Worm (Caenorhabditis elegans) whole organism, L2 larva: ENCODE results near the gene C01B10.6.

Experiments used
- C34F6.9 ChIP-seq: fragments of 150-350 bp; optimal IDR thresholded peaks from 2 replicates; lab custom pipeline; 2014; ENCODE audit warnings: missing biosample characterization, missing genetic modification characterization
- F13H6.1 ChIP-seq: sonication (generic microtip); optimal IDR thresholded peaks from 2 replicates; lab custom pipeline; 2016; ENCODE audit warnings: missing genetic modification characterization, missing compliant biosample characterization
- R02D3.7 ChIP-seq: fragments of 150-350 bp; optimal IDR thresholded peaks from 2 replicates; lab custom pipeline; 2014; ENCODE audit warnings: missing biosample characterization, missing genetic modification characterization
- alr-1 ChIP-seq: fragments of 150-350 bp; optimal IDR thresholded peaks from 2 replicates; lab custom pipeline; 2014; ENCODE audit warnings: missing biosample characterization, missing genetic modification characterization
- blmp-1 ChIP-seq: sonication (generic microtip); optimal IDR thresholded peaks from 2 replicates; lab custom pipeline; 2017; ENCODE audit warnings: missing genetic modification characterization, mild to moderate bottlenecking, missing compliant biosample characterization, antibody characterized with exemption, moderate library complexity; ENCODE audit not compliant: insufficient read depth
- ceh-82 ChIP-seq: fragments of 150-350 bp; optimal IDR thresholded peaks from 2 replicates; lab custom pipeline; 2014; ENCODE audit warnings: missing biosample characterization, missing genetic modification characterization
- dmd-4 ChIP-seq: sonication (generic microtip); optimal IDR thresholded peaks from 2 replicates; lab custom pipeline; 2017; ENCODE audit warnings: missing biosample characterization, missing genetic modification characterization
- egl-27 ChIP-seq: sonication (generic microtip); optimal IDR thresholded peaks from 3 replicates; lab custom pipeline; 2017; ENCODE audit warnings: missing biosample characterization, missing genetic modification reagents, missing genetic modification characterization
- fos-1 ChIP-seq: fragments of 150-350 bp; optimal IDR thresholded peaks from 2 replicates; lab custom pipeline; 2014; ENCODE audit warnings: missing biosample characterization, missing genetic modification characterization
- gmeb-1 ChIP-seq: fragments of 150-350 bp; optimal IDR thresholded peaks from 2 replicates; lab custom pipeline; 2014; ENCODE audit warnings: missing biosample characterization, missing genetic modification characterization
- lin-11 ChIP-seq: fragments of 150-350 bp; sonication (generic microtip); optimal IDR thresholded peaks from 2 replicates; lab custom pipeline; 2014; ENCODE audit warnings: missing biosample characterization, missing genetic modification characterization, inconsistent platforms, mixed read lengths
- lin-13 ChIP-seq: fragments of 150-350 bp; optimal IDR thresholded peaks from 2 replicates; lab custom pipeline; 2014; ENCODE audit warnings: missing biosample characterization, missing genetic modification reagents, missing genetic modification characterization
- lin-39 ChIP-seq: fragments of 150-350 bp; optimal IDR thresholded peaks from 2 replicates; lab custom pipeline; 2014; ENCODE audit warnings: missing biosample characterization, missing genetic modification reagents, missing genetic modification characterization
- lsy-2 ChIP-seq, 2 experiments: fragments of 150-350 bp in 1 of 2; sonication (generic microtip) in 1 of 2; optimal IDR thresholded peaks; 2 replicates each; lab custom pipeline; 2014 to 2017; ENCODE audit warnings: missing biosample characterization in 2 of 2, missing genetic modification characterization in 2 of 2
- mab-5 ChIP-seq: fragments of 150-350 bp; optimal IDR thresholded peaks from 2 replicates; lab custom pipeline; 2014; ENCODE audit warnings: missing biosample characterization, missing genetic modification characterization
- mbf-1 ChIP-seq: sonication (generic microtip); optimal IDR thresholded peaks from 2 replicates; lab custom pipeline; 2017; ENCODE audit warnings: missing biosample characterization, missing genetic modification characterization
- mdl-1 ChIP-seq, 2 experiments: fragments of 150-350 bp in 1 of 2; sonication (generic microtip) in 1 of 2; optimal IDR thresholded peaks; 2 replicates each; lab custom pipeline; 2017; ENCODE audit warnings: missing biosample characterization in 2 of 2, missing genetic modification characterization in 2 of 2
- nhr-10 ChIP-seq: sonication (generic microtip); optimal IDR thresholded peaks from 2 replicates; lab custom pipeline; 2017; ENCODE audit warnings: missing biosample characterization, missing genetic modification characterization
- nhr-12 ChIP-seq: fragments of 150-350 bp; optimal IDR thresholded peaks from 2 replicates; lab custom pipeline; 2014; ENCODE audit warnings: missing biosample characterization, missing genetic modification characterization
- nhr-129 ChIP-seq: fragments of 150-350 bp; optimal IDR thresholded peaks from 2 replicates; lab custom pipeline; 2014; ENCODE audit warnings: missing biosample characterization, missing genetic modification characterization
- nhr-237 ChIP-seq: fragments of 150-350 bp; optimal IDR thresholded peaks from 2 replicates; lab custom pipeline; 2014; ENCODE audit warnings: missing biosample characterization, missing genetic modification characterization
- nhr-25 ChIP-seq: fragments of 150-350 bp; sonication (generic microtip); optimal IDR thresholded peaks from 3 replicates; lab custom pipeline; 2014; ENCODE audit warnings: missing biosample characterization, missing genetic modification characterization
- nhr-6 ChIP-seq: fragments of 150-350 bp; optimal IDR thresholded peaks from 2 replicates; lab custom pipeline; 2014; ENCODE audit warnings: missing biosample characterization, missing genetic modification characterization
- peb-1 ChIP-seq: fragments of 150-350 bp; optimal IDR thresholded peaks from 2 replicates; lab custom pipeline; 2014; ENCODE audit warnings: missing biosample characterization, missing genetic modification characterization
- sem-4 ChIP-seq: fragments of 150-350 bp; optimal IDR thresholded peaks from 2 replicates; lab custom pipeline; 2014; ENCODE audit warnings: missing biosample characterization, missing genetic modification reagents, missing genetic modification characterization
- skn-1 ChIP-seq: sonication (generic microtip); optimal IDR thresholded peaks from 2 replicates; lab custom pipeline; 2017; ENCODE audit warnings: missing biosample characterization, missing genetic modification characterization
- sma-3 ChIP-seq: sonication (generic microtip); optimal IDR thresholded peaks from 2 replicates; lab custom pipeline; 2016; ENCODE audit warnings: missing genetic modification reagents, missing genetic modification characterization, missing compliant biosample characterization
- sma-9 ChIP-seq, 2 experiments: fragments of 150-350 bp in 1 of 2; sonication (generic microtip) in 1 of 2; optimal IDR thresholded peaks; 2 replicates each; lab custom pipeline; 2014 to 2016; ENCODE audit warnings: missing genetic modification characterization in 2 of 2, mild to moderate bottlenecking in 1 of 2, missing biosample characterization in 1 of 2, missing compliant biosample characterization in 1 of 2, missing genetic modification reagents in 1 of 2, moderate library complexity in 1 of 2
- snpc-4 ChIP-seq: fragments of 150-350 bp; optimal IDR thresholded peaks from 2 replicates; lab custom pipeline; 2014; ENCODE audit warnings: missing biosample characterization, missing genetic modification characterization
- unc-39 ChIP-seq: fragments of 150-350 bp; optimal IDR thresholded peaks from 2 replicates; lab custom pipeline; 2014; ENCODE audit warnings: missing biosample characterization, missing genetic modification characterization
- unc-55 ChIP-seq: fragments of 150-350 bp; sonication (generic microtip); optimal IDR thresholded peaks from 3 replicates; lab custom pipeline; 2014; ENCODE audit warnings: missing biosample characterization, missing genetic modification reagents, missing genetic modification characterization
- unc-62 ChIP-seq: fragments of 150-350 bp; optimal IDR thresholded peaks from 2 replicates; lab custom pipeline; 2014; ENCODE audit warnings: missing biosample characterization, missing genetic modification reagents, missing genetic modification characterization
- zag-1 ChIP-seq: fragments of 150-350 bp; optimal IDR thresholded peaks from 2 replicates; lab custom pipeline; 2014; ENCODE audit warnings: missing biosample characterization, missing genetic modification characterization
- ztf-1 ChIP-seq: fragments of 200-800 bp; sonication (Bioruptor generic); conservative IDR thresholded peaks from 2 replicates; pipeline ENCODE4 v1.3.6; 2022; ENCODE audit warnings: missing genetic modification characterization, missing compliant biosample characterization
- ztf-11 ChIP-seq: sonication (generic microtip); optimal IDR thresholded peaks from 2 replicates; lab custom pipeline; 2017; ENCODE audit warnings: missing biosample characterization, missing genetic modification characterization

Gene C01B10.6

DNA sequence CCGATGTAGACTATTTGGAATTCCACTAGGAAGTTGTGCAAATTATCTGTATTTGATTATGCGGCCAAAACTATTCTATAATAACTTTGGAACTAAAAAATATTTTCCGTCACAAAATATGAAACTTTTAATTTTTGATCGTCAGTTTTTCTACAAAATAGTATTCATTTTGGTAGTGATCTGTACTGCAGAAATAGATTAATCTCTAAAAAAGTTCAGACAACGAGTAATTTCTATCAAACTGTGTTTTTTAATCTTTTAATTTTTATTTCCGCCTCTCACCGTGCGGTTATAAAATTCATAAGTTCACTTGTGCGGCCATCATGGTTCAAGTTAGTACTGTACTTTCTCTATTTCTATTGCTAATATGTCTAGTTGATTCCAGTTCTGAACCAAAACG is 1.7 kb upstream of the C01B10.6 start, which contains the start of gene C01B10.7:
TSS of gene C01B10.7 (plus strand) at position 301 of the 400 bp plus-strand sequence.
- no peak for TF ChIP-seq mbf-1
- no peak for TF ChIP-seq C34F6.9 (tag; lab: Kevin White, UChicago)
- TF ChIP-seq peb-1, result no peak

DNA sequence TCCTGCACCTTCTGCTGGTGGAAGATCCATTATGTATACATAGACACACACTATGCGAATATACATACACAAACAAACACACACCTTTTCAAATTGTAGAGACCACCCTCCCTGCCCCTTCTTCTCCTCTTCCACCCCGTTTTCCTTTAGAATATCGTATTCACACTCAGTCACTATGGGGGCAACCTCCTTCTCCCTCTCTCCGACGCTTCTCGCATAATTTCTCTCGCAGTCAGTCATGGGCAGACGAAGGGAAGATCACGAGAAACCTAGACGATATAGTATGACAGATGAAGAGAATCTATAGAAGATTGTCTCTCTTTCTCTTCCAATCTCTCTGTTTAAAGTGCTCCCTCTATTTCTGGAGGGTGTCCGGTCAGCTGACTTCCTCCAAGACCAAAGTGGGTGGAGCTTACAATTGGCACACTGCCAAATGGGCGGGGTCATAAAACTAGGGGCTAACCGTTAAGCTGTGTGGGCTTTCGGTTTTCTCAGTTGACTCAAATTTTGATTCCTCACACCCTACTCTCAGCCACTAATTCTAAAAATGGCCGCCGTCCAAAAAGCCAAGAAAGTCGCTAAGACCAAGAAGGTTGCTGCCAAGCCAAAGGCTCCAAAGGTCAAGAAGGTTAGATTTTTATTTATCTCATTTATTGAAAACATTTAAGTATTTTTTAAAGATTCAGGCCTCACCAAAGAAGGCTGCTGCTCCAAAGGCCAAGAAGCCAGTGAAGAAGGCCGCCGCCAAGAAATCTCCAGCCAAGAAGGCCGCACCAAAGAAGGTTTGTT is 6.1 kb downstream of the C01B10.6 start, which contains the start of gene hil-7:
TSS of gene hil-7 (plus strand) at position 446 of the 789 bp plus-strand sequence.
- peak; percentile 72 for TF ChIP-seq F13H6.1 (tag; lab: Kevin White, UChicago)
- no peak for TF ChIP-seq nhr-10 (tag; lab: Kevin White, UChicago)
- peak; percentile 31 for TF ChIP-seq nhr-6 (tag; lab: Kevin White, UChicago)
- TF ChIP-seq lin-13 (GFP tag; lab: Kevin White, UChicago), result peak; percentile 35
- TF ChIP-seq blmp-1 (tag; lab: Kevin White, UChicago), result no peak
- TF ChIP-seq mab-5, result peak; percentile 68
- peak; percentile 40 for TF ChIP-seq egl-27 (tag; lab: Kevin White, UChicago)
- TF ChIP-seq nhr-129 (tag; lab: Kevin White, UChicago), result peak; percentile 83
- TF ChIP-seq C34F6.9 (tag; lab: Kevin White, UChicago), result peak; percentile 89
- peak; percentile 57 for TF ChIP-seq sma-9 (GFP tag; optimal IDR thresholded peaks at IDR 0.05; lab: Kevin White, UChicago)
- no peak for TF ChIP-seq sma-9 (tag; optimal IDR thresholded peaks at IDR 0.05; lab: Kevin White, UChicago)
- peak in 1 of 2 experiments; percentile 72 for TF ChIP-seq lsy-2 (tag; optimal IDR thresholded peaks at IDR 0.05; lab: Kevin White, UChicago)
- no peak for TF ChIP-seq mbf-1
- no peak for TF ChIP-seq R02D3.7 (tag; lab: Kevin White, UChicago)
- peak; percentile 44 for TF ChIP-seq gmeb-1 (tag; lab: Kevin White, UChicago)
- TF ChIP-seq, all 48 proteins: peak for 10

DNA sequence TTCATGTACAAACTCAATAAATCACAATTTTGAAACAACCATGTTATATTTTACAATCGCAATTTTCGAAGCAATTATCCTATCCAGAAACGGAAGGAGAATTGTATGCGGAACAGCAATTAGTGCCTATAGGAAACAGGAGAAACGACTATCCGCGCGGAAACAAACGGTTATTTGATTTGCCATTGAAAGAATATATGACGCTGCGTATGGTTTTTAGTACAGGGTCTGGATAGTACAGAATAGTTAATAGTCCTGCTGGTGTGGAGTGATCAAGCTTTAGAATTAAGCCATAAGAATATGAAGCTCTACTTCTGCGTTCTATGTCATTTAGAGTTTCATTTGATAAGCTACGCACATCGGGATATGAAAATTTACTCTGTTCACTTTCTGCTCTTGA is 6.9 kb downstream of the C01B10.6 start:
- TF ChIP-seq mdl-1 (tag; optimal IDR thresholded peaks at IDR 0.05; lab: Kevin White, UChicago) (no peak), nhr-25 (no peak), unc-39 (tag; lab: Kevin White, UChicago) (no peak), ceh-82 (tag; lab: Kevin White, UChicago) (no peak), mab-5 (no peak), nhr-6 (tag; lab: Kevin White, UChicago) (no peak), unc-62 (GFP tag; lab: Kevin White, UChicago) (no peak), nhr-12 (tag; lab: Kevin White, UChicago) (no peak), lin-13 (GFP tag; lab: Kevin White, UChicago) (no peak), ztf-1 (GFP tag; lab: Robert Waterston, UW) (no peak), snpc-4 (tag; lab: Kevin White, UChicago) (no peak), lsy-2 (tag; optimal IDR thresholded peaks at IDR 0.05; lab: Kevin White, UChicago) (no peak), fos-1 (tag; lab: Kevin White, UChicago) (no peak), alr-1 (tag; lab: Kevin White, UChicago) (no peak), skn-1 (tag; lab: Kevin White, UChicago) (no peak)

DNA sequence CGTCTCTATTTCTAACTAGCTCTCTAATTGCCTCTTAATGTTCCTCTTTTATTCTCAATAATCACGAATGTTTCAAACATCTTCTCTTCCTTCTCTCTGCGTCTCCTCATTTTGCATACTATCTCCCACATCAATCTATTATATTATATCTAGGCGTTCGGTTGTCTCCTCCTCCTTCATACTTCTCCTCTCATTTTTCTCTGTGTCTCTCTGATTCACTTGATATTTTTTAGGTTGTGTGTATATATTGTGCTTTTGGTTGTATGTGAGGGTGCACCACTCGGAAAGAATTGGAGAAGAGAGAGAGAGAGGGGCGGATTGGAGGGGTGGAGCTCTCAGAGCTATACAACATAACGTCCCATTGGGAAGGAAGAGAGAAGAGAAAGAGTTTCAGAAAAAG is 8.6 kb downstream of the C01B10.6 start:
- TF ChIP-seq unc-55 (GFP tag; lab: Kevin White, UChicago), result peak; percentile 41
- TF ChIP-seq lin-11, result no peak
- TF ChIP-seq mab-5, result peak; percentile 43
- TF ChIP-seq zag-1 (tag; lab: Kevin White, UChicago), result no peak
- TF ChIP-seq dmd-4, result no peak
- peak; percentile 44 for TF ChIP-seq C34F6.9 (tag; lab: Kevin White, UChicago)
- no peak for TF ChIP-seq lin-13 (GFP tag; lab: Kevin White, UChicago)
- no peak for TF ChIP-seq unc-62 (GFP tag; lab: Kevin White, UChicago)
- no peak for TF ChIP-seq fos-1 (tag; lab: Kevin White, UChicago)
- TF ChIP-seq F13H6.1 (tag; lab: Kevin White, UChicago), result peak; percentile 56
- no peak for TF ChIP-seq snpc-4 (tag; lab: Kevin White, UChicago)
- TF ChIP-seq lin-39 (tag; lab: Kevin White, UChicago), result no peak
- no peak for TF ChIP-seq nhr-12 (tag; lab: Kevin White, UChicago)
- no peak for TF ChIP-seq ztf-11 (tag; lab: Kevin White, UChicago)
- TF ChIP-seq gmeb-1 (tag; lab: Kevin White, UChicago), result no peak
- TF ChIP-seq nhr-237 (tag; lab: Kevin White, UChicago), result no peak
- peak in 1 of 2 experiments; percentile 29 for TF ChIP-seq lsy-2 (tag; optimal IDR thresholded peaks at IDR 0.05; lab: Kevin White, UChicago)
- TF ChIP-seq sem-4 (tag; lab: Kevin White, UChicago), result no peak
- no peak for TF ChIP-seq sma-3 (GFP tag; lab: Kevin White, UChicago)
